Worm (Caenorhabditis elegans) whole organism, late embryonic: ENCODE data around the gene F54B8.1.

Experiments used
- ceh-30 ChIP-seq: fragments of 150-350 bp; optimal IDR thresholded peaks from 2 replicates; lab custom pipeline; 2014; ENCODE audit warnings: missing biosample characterization, missing genetic modification characterization
- fkh-10 ChIP-seq: fragments of 150-350 bp; optimal IDR thresholded peaks from 2 replicates; lab custom pipeline; 2014; ENCODE audit warnings: missing biosample characterization, missing genetic modification reagents, missing genetic modification characterization
- pat-9 ChIP-seq: fragments of 200-800 bp; sonication (Bioruptor generic); optimal IDR thresholded peaks from 2 replicates; lab custom pipeline; 2018; ENCODE audit warnings: mild to moderate bottlenecking, missing genetic modification characterization, moderate library complexity, missing compliant biosample characterization
- pha-2 ChIP-seq: sonication (generic microtip); optimal IDR thresholded peaks from 2 replicates; lab custom pipeline; 2017; ENCODE audit warnings: mild to moderate bottlenecking, missing genetic modification characterization, missing compliant biosample characterization
- pha-4 ChIP-seq: fragments of 150-350 bp; optimal IDR thresholded peaks from 2 replicates; lab custom pipeline; 2018; ENCODE audit warnings: missing biosample characterization, missing genetic modification reagents, missing genetic modification characterization
- zip-5 ChIP-seq: sonication (generic microtip); optimal IDR thresholded peaks from 2 replicates; lab custom pipeline; 2016; ENCODE audit warnings: missing genetic modification characterization, missing compliant biosample characterization

DNA sequence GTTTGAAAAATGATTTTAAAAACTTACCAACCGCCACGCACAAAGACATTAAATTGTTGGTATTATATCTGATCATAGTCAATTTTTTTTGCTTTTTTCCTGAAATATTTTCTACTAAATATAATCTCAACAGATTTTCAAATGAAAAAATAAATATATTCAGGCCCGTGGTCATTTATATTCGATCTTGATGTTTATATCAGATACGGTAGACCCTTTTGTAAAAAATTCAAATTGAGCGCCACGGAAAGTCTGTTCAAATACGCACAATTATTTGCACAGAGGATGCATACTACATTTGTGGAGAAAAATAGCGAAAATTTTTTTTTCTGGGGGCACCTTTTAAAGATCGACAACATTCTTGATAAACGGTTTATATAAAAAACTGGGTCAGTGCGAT, 18.1 kb upstream of the F54B8.1 start, which contains the start of gene T26E4.4:
- no peak for TF ChIP-seq fkh-10 (GFP tag; lab: Kevin White, UChicago)
- TF ChIP-seq ceh-30 (tag; lab: Kevin White, UChicago), result no peak
- no peak for TF ChIP-seq pat-9 (tag; lab: Kevin White, UChicago)
- TF ChIP-seq pha-2 (tag; lab: Kevin White, UChicago), result no peak
- TF ChIP-seq pha-4 (tag; lab: Kevin White, UChicago), result no peak
- no peak for TF ChIP-seq zip-5 (tag; lab: Kevin White, UChicago)
